Fruit fly (Drosophila melanogaster) whole organism, prepupa: Measurements from ENCODE around the gene Pvr.

ENCODE experiments used
- CG10631 ChIP-seq: fragments of 200-800 bp; sonication (Bioruptor generic); optimal IDR thresholded peaks from 2 replicates; lab custom pipeline; 2016; ENCODE audit warnings: missing biosample characterization, missing genetic modification characterization
- CG11294 ChIP-seq: fragments of 200-800 bp; sonication (Bioruptor generic); IDR thresholded peaks from 2 replicates; pipeline ENCODE4 v1.3.6; 2022; ENCODE audit warnings: missing biosample characterization, missing genetic modification characterization
- CG11762 ChIP-seq: fragments of 200-800 bp; sonication (Bioruptor generic); optimal IDR thresholded peaks from 3 replicates; lab custom pipeline; 2016; ENCODE audit warnings: missing biosample characterization, missing genetic modification characterization; ENCODE audit not compliant: insufficient read depth
- CG11902 ChIP-seq: fragments of 200-800 bp; sonication (Bioruptor generic); optimal IDR thresholded peaks from 3 replicates; lab custom pipeline; 2016; ENCODE audit warnings: missing biosample characterization, missing genetic modification characterization
- CG15336 ChIP-seq: fragments of 200-800 bp; sonication (Bioruptor generic); IDR thresholded peaks from 2 replicates; pipeline ENCODE4 v1.3.6; 2022; ENCODE audit warnings: missing biosample characterization, missing genetic modification characterization
- CG1621 ChIP-seq: fragments of 200-800 bp; sonication (Bioruptor generic); optimal IDR thresholded peaks from 3 replicates; lab custom pipeline; 2018; ENCODE audit warnings: missing biosample characterization, mild to moderate bottlenecking, missing genetic modification characterization
- CG3032 ChIP-seq: fragments of 200-800 bp; optimal IDR thresholded peaks from 2 replicates; lab custom pipeline; 2019; ENCODE audit warnings: missing biosample characterization, mild to moderate bottlenecking, missing genetic modification characterization, moderate library complexity
- CG31627 ChIP-seq: fragments of 200-800 bp; sonication (Bioruptor generic); optimal IDR thresholded peaks from 3 replicates; lab custom pipeline; 2016; ENCODE audit warnings: missing biosample characterization, missing genetic modification characterization
- CG34406 ChIP-seq: fragments of 200-800 bp; sonication (Bioruptor generic); optimal IDR thresholded peaks from 3 replicates; lab custom pipeline; 2016; ENCODE audit warnings: missing biosample characterization, missing genetic modification characterization
- CG3919 ChIP-seq: fragments of 200-800 bp; sonication (Bioruptor generic); optimal IDR thresholded peaks from 3 replicates; lab custom pipeline; 2016; ENCODE audit warnings: missing biosample characterization, missing genetic modification characterization
- CG4318 ChIP-seq: fragments of 200-800 bp; sonication (Bioruptor generic); optimal IDR thresholded peaks from 3 replicates; lab custom pipeline; 2017; ENCODE audit warnings: missing biosample characterization, mild to moderate bottlenecking, missing genetic modification characterization
- CG6792 ChIP-seq: fragments of 200-800 bp; sonication (Bioruptor generic); optimal IDR thresholded peaks from 3 replicates; lab custom pipeline; 2016; ENCODE audit warnings: missing biosample characterization, missing genetic modification characterization
- CG6808 ChIP-seq: fragments of 200-800 bp; sonication (Bioruptor generic); optimal IDR thresholded peaks from 3 replicates; lab custom pipeline; 2017; ENCODE audit warnings: missing biosample characterization, missing genetic modification characterization, mild to moderate bottlenecking, moderate library complexity, missing genetic modification reagents
- CG7368 ChIP-seq: fragments of 200-800 bp; sonication (Bioruptor generic); optimal IDR thresholded peaks from 3 replicates; lab custom pipeline; 2016; ENCODE audit warnings: missing biosample characterization, missing genetic modification characterization
- CG8319 ChIP-seq: fragments of 200-800 bp; sonication (Bioruptor generic); optimal IDR thresholded peaks from 3 replicates; lab custom pipeline; 2016; ENCODE audit warnings: missing biosample characterization, missing genetic modification characterization
- CG8632 ChIP-seq: fragments of 200-800 bp; sonication (Bioruptor generic); optimal IDR thresholded peaks from 3 replicates; lab custom pipeline; 2016; ENCODE audit warnings: missing biosample characterization, missing genetic modification characterization
- CG9139 ChIP-seq: fragments of 200-800 bp; sonication (Bioruptor generic); optimal IDR thresholded peaks from 3 replicates; lab custom pipeline; 2017; ENCODE audit warnings: missing biosample characterization, mild to moderate bottlenecking, missing genetic modification characterization
- Eip93F ChIP-seq: fragments of 200-800 bp; sonication (Bioruptor generic); optimal IDR thresholded peaks from 2 replicates; lab custom pipeline; 2016; ENCODE audit warnings: missing biosample characterization, mild to moderate bottlenecking, missing genetic modification characterization
- Ets21C ChIP-seq: fragments of 200-800 bp; sonication (Bioruptor generic); optimal IDR thresholded peaks from 3 replicates; lab custom pipeline; 2016; ENCODE audit warnings: missing biosample characterization, missing genetic modification characterization
- Ets96B ChIP-seq: fragments of 200-800 bp; optimal IDR thresholded peaks from 2 replicates; lab custom pipeline; 2019; ENCODE audit warnings: missing biosample characterization, mild to moderate bottlenecking, missing genetic modification characterization, moderate library complexity
- Gug ChIP-seq: fragments of 200-800 bp; sonication (Bioruptor generic); IDR thresholded peaks from 2 replicates; pipeline ENCODE4 v1.3.6; 2022; ENCODE audit warnings: missing biosample characterization, missing genetic modification characterization
- Hr39 ChIP-seq: fragments of 200-800 bp; sonication (Bioruptor generic); optimal IDR thresholded peaks from 2 replicates; lab custom pipeline; 2016; ENCODE audit warnings: missing biosample characterization, missing genetic modification characterization
- Lpt ChIP-seq: fragments of 200-800 bp; sonication (Bioruptor generic); optimal IDR thresholded peaks from 3 replicates; lab custom pipeline; 2016; ENCODE audit warnings: missing biosample characterization, missing genetic modification characterization
- Met ChIP-seq: fragments of 200-800 bp; sonication (Bioruptor generic); optimal IDR thresholded peaks from 3 replicates; lab custom pipeline; 2016; ENCODE audit warnings: missing biosample characterization, missing genetic modification characterization
- OdsH ChIP-seq: fragments of 200-800 bp; sonication (Bioruptor generic); optimal IDR thresholded peaks from 3 replicates; lab custom pipeline; 2016; ENCODE audit warnings: missing biosample characterization, missing genetic modification characterization
- Smox ChIP-seq: fragments of 200-800 bp; sonication (Bioruptor generic); optimal IDR thresholded peaks from 3 replicates; lab custom pipeline; 2016; ENCODE audit warnings: missing biosample characterization, missing genetic modification characterization
- Sox102F ChIP-seq: fragments of 200-800 bp; sonication (Bioruptor generic); optimal IDR thresholded peaks from 2 replicates; lab custom pipeline; 2016; ENCODE audit warnings: missing biosample characterization, mild to moderate bottlenecking, missing genetic modification characterization
- Sox15 ChIP-seq: fragments of 200-800 bp; sonication (Bioruptor generic); optimal IDR thresholded peaks from 3 replicates; lab custom pipeline; 2016; ENCODE audit warnings: missing biosample characterization, missing genetic modification characterization
- achi ChIP-seq: fragments of 200-800 bp; sonication (Bioruptor generic); optimal IDR thresholded peaks from 3 replicates; lab custom pipeline; 2016; ENCODE audit warnings: missing biosample characterization, missing genetic modification characterization
- acj6 ChIP-seq: fragments of 200-800 bp; sonication (Bioruptor generic); optimal IDR thresholded peaks from 3 replicates; lab custom pipeline; 2016; ENCODE audit warnings: missing biosample characterization, missing genetic modification characterization
- dac ChIP-seq: fragments of 200-800 bp; sonication (Bioruptor generic); optimal IDR thresholded peaks from 2 replicates; lab custom pipeline; 2017; ENCODE audit warnings: missing biosample characterization, mild to moderate bottlenecking, missing genetic modification characterization
- dsx ChIP-seq: fragments of 200-800 bp; optimal IDR thresholded peaks from 3 replicates; lab custom pipeline; 2019; ENCODE audit warnings: missing biosample characterization, mild to moderate bottlenecking, missing genetic modification characterization, moderate library complexity; ENCODE audit not compliant: poor library complexity, severe bottlenecking
- eg ChIP-seq: fragments of 200-800 bp; sonication (Bioruptor generic); IDR thresholded peaks from 3 replicates; pipeline ENCODE4 v1.3.6; 2022; ENCODE audit warnings: missing biosample characterization, missing genetic modification characterization
- esn ChIP-seq: fragments of 200-800 bp; sonication (Bioruptor generic); optimal IDR thresholded peaks from 2 replicates; lab custom pipeline; 2016; ENCODE audit warnings: missing biosample characterization, mild to moderate bottlenecking, missing genetic modification characterization, moderate library complexity
- fkh ChIP-seq: fragments of 200-800 bp; sonication (Bioruptor generic); optimal IDR thresholded peaks from 3 replicates; lab custom pipeline; 2017; ENCODE audit warnings: missing biosample characterization, mild to moderate bottlenecking, missing genetic modification characterization, moderate library complexity
- net ChIP-seq: fragments of 200-800 bp; sonication (Bioruptor generic); optimal IDR thresholded peaks from 3 replicates; lab custom pipeline; 2016; ENCODE audit warnings: missing biosample characterization, missing genetic modification characterization
- pdm3 ChIP-seq: fragments of 200-800 bp; sonication (Bioruptor generic); optimal IDR thresholded peaks from 3 replicates; lab custom pipeline; 2016; ENCODE audit warnings: missing biosample characterization, missing genetic modification characterization
- salr ChIP-seq, 2 experiments: fragments of 200-800 bp; sonication (Bioruptor generic); optimal IDR thresholded peaks; 3 replicates each; lab custom pipeline; 2016 to 2018; ENCODE audit warnings: missing biosample characterization in 2 of 2, missing genetic modification characterization in 2 of 2, mild to moderate bottlenecking in 1 of 2
- spab ChIP-seq: fragments of 200-800 bp; sonication (Bioruptor generic); optimal IDR thresholded peaks from 2 replicates; lab custom pipeline; 2017; ENCODE audit warnings: missing biosample characterization, mild to moderate bottlenecking, missing genetic modification characterization, missing genetic modification reagents
- topi ChIP-seq: fragments of 200-800 bp; sonication (Bioruptor generic); optimal IDR thresholded peaks from 3 replicates; lab custom pipeline; 2016; ENCODE audit warnings: missing biosample characterization, missing genetic modification characterization
- vri ChIP-seq: fragments of 200-800 bp; sonication (Bioruptor generic); optimal IDR thresholded peaks from 3 replicates; lab custom pipeline; 2016; ENCODE audit warnings: missing biosample characterization, mild to moderate bottlenecking, missing genetic modification characterization

The Pvr gene

dm6 chr2L:8277561-8278201 lies 38.0 kb upstream of the Pvr start (continued):
- TF ChIP-seq pdm3 (GFP tag; lab: Kevin White, UChicago) (peak; percentile 99), CG6808 (GFP tag; lab: Kevin White, UChicago) (peak; percentile 97), acj6 (peak; percentile 99), Ets96B (tag; lab: Kevin White, UChicago) (peak; percentile 97), CG3032 (peak; percentile 95), CG11762 (GFP tag; lab: Kevin White, UChicago) (peak; percentile 98), net (peak; percentile 99), Hr39 (GFP tag; lab: Kevin White, UChicago) (peak; percentile 93), Met (GFP tag; lab: Kevin White, UChicago) (peak; percentile 99), Lpt (GFP tag; lab: Kevin White, UChicago) (peak; percentile 99), Eip93F (peak; percentile 98), CG4318 (peak; percentile 95), dac (peak; percentile 93), CG31627 (peak; percentile 96), CG11902 (GFP tag; lab: Kevin White, UChicago) (peak; percentile 95)

- TF ChIP-seq Met (GFP tag; lab: Kevin White, UChicago) (no peak), achi (GFP tag; lab: Kevin White, UChicago) (no peak), CG31627 (no peak)
Measured at dm6 chr2L:8276880-8277279, 37.2 kb upstream of the Pvr start.

dm6 chr2L:8276287-8276686 lies 36.6 kb upstream of the Pvr start:
- TF ChIP-seq fkh (GFP tag; lab: Kevin White, UChicago) (peak; percentile 82), esn (GFP tag; lab: Kevin White, UChicago) (no peak), CG9139 (GFP tag; lab: Kevin White, UChicago) (no peak)
- TF ChIP-seq, all 60 proteins: peak for 1

- peak; percentile 10 to 64 for TF ChIP-seq salr (GFP tag; optimal IDR thresholded peaks at IDR 0.05; lab: Kevin White, UChicago)
- TF ChIP-seq Ets21C (GFP tag; lab: Kevin White, UChicago), result peak; percentile 7
- peak; percentile 67 for TF ChIP-seq dsx (GFP tag; lab: Kevin White, UChicago)
- TF ChIP-seq Lpt (GFP tag; lab: Kevin White, UChicago), result peak; percentile 58
- peak; percentile 50 for TF ChIP-seq CG11762 (GFP tag; lab: Kevin White, UChicago)
- TF ChIP-seq Hr39 (GFP tag; lab: Kevin White, UChicago), result peak; percentile 55
- peak; percentile 55 for TF ChIP-seq CG1621 (tag; lab: Kevin White, UChicago)
- peak; percentile 31 for TF ChIP-seq topi (GFP tag; lab: Kevin White, UChicago)
- TF ChIP-seq Gug, result peak; percentile 52
- peak; percentile 74 for TF ChIP-seq CG34406 (GFP tag; lab: Kevin White, UChicago)
- TF ChIP-seq CG6792 (GFP tag; lab: Kevin White, UChicago), result peak; percentile 54
- peak; percentile 70 for TF ChIP-seq esn (GFP tag; lab: Kevin White, UChicago)
- peak; percentile 53 for TF ChIP-seq net
- TF ChIP-seq CG7368 (GFP tag; lab: Kevin White, UChicago), result peak; percentile 42
- TF ChIP-seq spab (GFP tag; lab: Kevin White, UChicago), result peak; percentile 53
- peak; percentile 63 for TF ChIP-seq CG10631 (GFP tag; lab: Kevin White, UChicago)
- peak; percentile 91 for TF ChIP-seq CG15336 (GFP tag; lab: Robert Waterston, UW)
- peak; percentile 33 for TF ChIP-seq Sox15 (GFP tag; lab: Kevin White, UChicago)
- peak; percentile 63 for TF ChIP-seq Smox
- peak; percentile 60 for TF ChIP-seq CG4318
- TF ChIP-seq Sox102F (GFP tag; lab: Kevin White, UChicago), result peak; percentile 41
- TF ChIP-seq CG11294, result 0 out of 2 replicates have a peak, but pooled peaks have one; percentile 34
- TF ChIP-seq OdsH (GFP tag; lab: Kevin White, UChicago), result peak; percentile 67
- TF ChIP-seq CG9139 (GFP tag; lab: Kevin White, UChicago), result peak; percentile 44
- peak; percentile 79 for TF ChIP-seq Ets96B (tag; lab: Kevin White, UChicago)
- TF ChIP-seq CG3919, result peak; percentile 58
- TF ChIP-seq CG8319 (GFP tag; lab: Kevin White, UChicago), result peak; percentile 6
- TF ChIP-seq Met (GFP tag; lab: Kevin White, UChicago), result peak; percentile 25
- peak; percentile 36 for TF ChIP-seq dac
- peak; percentile 72 for TF ChIP-seq CG3032
- TF ChIP-seq fkh (GFP tag; lab: Kevin White, UChicago), result peak; percentile 75
- TF ChIP-seq acj6, result peak; percentile 70
- peak; percentile 42 for TF ChIP-seq CG31627
- TF ChIP-seq CG6808 (GFP tag; lab: Kevin White, UChicago), result peak; percentile 56
- peak; percentile 60 for TF ChIP-seq CG8632 (GFP tag; lab: Kevin White, UChicago)
- peak; percentile 87 for TF ChIP-seq eg (GFP tag; lab: Robert Waterston, UW)
- TF ChIP-seq vri (GFP tag; lab: Kevin White, UChicago), result peak; percentile 13
Measured at dm6 chr2L:8274958-8275584, 35.4 kb upstream of the Pvr start.
